Worm (Caenorhabditis elegans): ENCODE data around the gene oac-56.
A peak's percentile ranks its signal among the peaks of the same experiment; 100 is the strongest.

oac-56 gene

DNA sequence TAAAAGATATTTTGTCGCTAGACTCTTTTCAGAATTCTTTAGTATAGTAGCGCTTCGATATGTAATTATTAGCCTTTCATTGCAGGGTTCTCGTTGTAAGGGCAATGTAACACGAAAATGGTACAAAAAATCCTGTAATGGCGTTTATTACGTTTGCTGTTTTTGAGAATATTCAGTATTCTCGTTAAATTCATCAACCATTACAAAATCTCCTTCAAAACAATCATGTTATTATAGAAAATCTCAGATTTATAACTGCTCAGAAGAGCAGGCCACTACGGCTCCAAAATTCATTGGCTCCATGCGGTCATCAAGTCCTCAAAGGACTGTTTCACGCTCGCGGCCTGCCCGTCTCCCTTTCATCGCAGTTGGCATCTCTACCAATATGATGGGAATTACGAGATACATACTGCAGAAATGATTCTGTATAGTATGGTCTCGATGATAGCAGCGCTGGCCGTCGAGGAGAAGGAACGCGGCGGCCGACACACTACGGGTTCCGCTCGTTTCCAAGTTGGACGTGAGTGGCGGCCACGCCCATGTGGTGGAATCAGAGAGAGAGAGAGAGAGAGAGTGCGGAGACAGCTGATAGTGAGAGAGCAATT lies 23.8 kb downstream of the oac-56 start (continued):
- TF ChIP-seq zag-1 (tag; optimal IDR thresholded peaks at IDR 0.05): no peak
- no peak for TF ChIP-seq zfp-2 (tag; optimal IDR thresholded peaks at IDR 0.05)
- TF ChIP-seq mep-1 (tag; optimal IDR thresholded peaks at IDR 0.05): no peak
- TF ChIP-seq ceh-44 (GFP tag; IDR thresholded peaks at IDR 0.05): no peak
- TF ChIP-seq lin-29 (GFP tag; IDR thresholded peaks at IDR 0.05): no peak
- no peak for TF ChIP-seq nhr-11 (tag; optimal IDR thresholded peaks at IDR 0.05)
- peak; percentile 77 for TF ChIP-seq rbr-2 (tag; optimal IDR thresholded peaks at IDR 0.05)
- TF ChIP-seq nhr-111 (GFP tag; optimal IDR thresholded peaks at IDR 0.05): peak; percentile 21
- TF ChIP-seq mxl-3 (GFP tag; optimal IDR thresholded peaks at IDR 0.05): peak; percentile 87
- TF ChIP-seq tag-97 (GFP tag; IDR thresholded peaks at IDR 0.05): no peak
- peak; percentile 48; the same call in 1 of the 2 replicates for TF ChIP-seq saeg-2 (GFP tag; IDR thresholded peaks at IDR 0.05)
- peak; percentile 39 for TF ChIP-seq ceh-32 (tag; optimal IDR thresholded peaks at IDR 0.05; ENCODE audit: poor library complexity)
- no peak for TF ChIP-seq lim-7 (GFP tag; IDR thresholded peaks at IDR 0.05)
- no peak for TF ChIP-seq nhr-10 (tag; optimal IDR thresholded peaks at IDR 0.05)
- peak; percentile 71 for TF ChIP-seq F10B5.3 (tag; optimal IDR thresholded peaks at IDR 0.05)
- no peak for TF ChIP-seq daf-12 (tag; optimal IDR thresholded peaks at IDR 0.05)
- no peak for TF ChIP-seq ctbp-1 (GFP tag; IDR thresholded peaks at IDR 0.05)
- no peak for TF ChIP-seq nhr-76 (tag; optimal IDR thresholded peaks at IDR 0.05)
- peak; percentile 67; the same call in 1 of the 2 replicates for TF ChIP-seq hmg-1.1 (GFP tag; IDR thresholded peaks at IDR 0.05)
- TF ChIP-seq aly-2 (tag; optimal IDR thresholded peaks at IDR 0.05): no peak
- TF ChIP-seq snpc-4 (tag; optimal IDR thresholded peaks at IDR 0.05): peak; percentile 89
- peak; percentile 87 for TF ChIP-seq nhr-102 (tag; optimal IDR thresholded peaks at IDR 0.05)
- 0 out of 2 replicates have a peak, but pooled peaks have one; percentile 50 for TF ChIP-seq ceh-20 (GFP tag; IDR thresholded peaks at IDR 0.05)
- peak; percentile 66; the same call in 1 of the 2 replicates for TF ChIP-seq zfp-3 (GFP tag; conservative IDR thresholded peaks at IDR 0.05)
- peak; percentile 4 to 66 for TF ChIP-seq mdl-1 (tag; optimal IDR thresholded peaks at IDR 0.05)

DNA sequence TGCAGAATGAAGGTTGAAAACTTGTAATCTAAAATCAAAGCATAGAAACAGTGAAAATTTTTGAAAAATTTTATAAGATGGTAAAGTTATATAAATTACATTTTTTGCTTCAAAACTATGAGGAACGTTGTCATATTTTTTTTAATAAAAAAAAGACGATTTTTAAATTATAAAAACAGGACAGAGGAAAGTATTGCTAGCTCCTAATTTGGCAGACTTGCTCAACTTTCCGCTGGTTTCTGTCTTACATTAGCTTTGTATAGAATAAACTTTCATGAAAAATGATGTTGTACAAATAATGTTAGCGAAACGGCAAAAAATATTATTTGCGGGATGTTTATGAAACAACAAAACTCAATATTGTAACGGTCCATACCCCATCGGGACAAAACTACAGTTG lies 24.3 kb downstream of the oac-56 start, which contains the start of gene fbxa-83:
fbxa-83 (minus strand) TSS at position 101 of the 400 bp plus-strand sequence.
- TF ChIP-seq daf-19 (GFP tag; conservative IDR thresholded peaks at IDR 0.05) (no peak), nhr-25 (tag; optimal IDR thresholded peaks at IDR 0.05; ENCODE audit: borderline replicate concordance, insufficient read depth) (no peak), sdz-12 (GFP tag; optimal IDR thresholded peaks at IDR 0.05) (no peak), mes-2 (tag; optimal IDR thresholded peaks at IDR 0.05; ENCODE audit: poor library complexity, severe bottlenecking) (no peak), nhr-76 (tag; optimal IDR thresholded peaks at IDR 0.05) (no peak), R02D3.7 (tag; optimal IDR thresholded peaks at IDR 0.05) (no peak), F37D6.2 (tag; optimal IDR thresholded peaks at IDR 0.05) (no peak), D1046.2 (GFP tag; IDR thresholded peaks at IDR 0.05) (no peak), T20F7.1 (GFP tag; optimal IDR thresholded peaks at IDR 0.05) (no peak), dve-1 (tag; optimal IDR thresholded peaks at IDR 0.05; ENCODE audit: insufficient read depth) (no peak), daf-8 (GFP tag; IDR thresholded peaks at IDR 0.05) (no peak), dmd-6 (GFP tag; IDR thresholded peaks at IDR 0.05) (no peak), F49E8.2 (tag; optimal IDR thresholded peaks at IDR 0.05; ENCODE audit: borderline replicate concordance) (no peak), nhr-11 (tag; optimal IDR thresholded peaks at IDR 0.05) (no peak)

DNA sequence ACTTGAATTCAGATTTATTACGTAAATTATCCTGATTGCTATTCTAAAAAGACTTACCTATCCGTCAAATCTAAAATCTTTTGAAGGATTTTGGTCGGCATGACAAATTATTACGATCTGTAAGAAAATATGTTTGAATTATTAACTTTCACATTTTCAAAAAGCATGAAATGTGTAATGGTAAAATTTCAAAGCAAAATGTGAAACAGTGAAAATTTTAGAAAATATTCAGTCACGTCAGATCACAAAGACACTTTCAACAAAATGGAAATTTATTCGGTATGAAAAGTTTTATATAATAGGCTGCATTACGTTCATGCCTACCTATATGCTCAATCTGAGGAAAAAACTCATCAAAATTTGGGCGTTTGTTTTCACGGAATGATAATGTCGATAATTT lies 28.9 kb downstream of the oac-56 start, which contains the start of gene fbxa-126:
fbxa-126 (minus strand) TSS at position 101 of the 400 bp plus-strand sequence.
- no peak for TF ChIP-seq zfp-2 (tag; optimal IDR thresholded peaks at IDR 0.05)
- no peak for TF ChIP-seq arid-1 (GFP tag; conservative IDR thresholded peaks at IDR 0.05)
- no peak for TF ChIP-seq vab-7 (GFP tag; IDR thresholded peaks at IDR 0.05)
